Fruit fly (Drosophila melanogaster) S2 (cell line): ENCODE measurements around the gene CG32269.

Experiments
- CG8478 ChIP-seq: fragments of >200 bp; optimal IDR thresholded peaks from 2 replicates; lab custom pipeline; 2018
- CTCF ChIP-seq, 2 experiments: fragments of >200 bp; optimal IDR thresholded peaks; 2 replicates each; lab custom pipeline; 2018

dm6 chr3L:3245189-3245588 is 36.4 kb upstream of the CG32269 start:
- TF ChIP-seq CTCF (optimal IDR thresholded peaks at IDR 0.05; lab: Kevin White, UChicago) = no peak
- TF ChIP-seq CG8478 = no peak
